Worm (Caenorhabditis elegans) whole organism, L1 larva: Measurements from ENCODE around the gene ttr-57.

Experiments
- ama-1 ChIP-seq: fragments of 150-350 bp; optimal IDR thresholded peaks from 2 replicates; lab custom pipeline; 2014
- ceh-63 ChIP-seq: fragments of 200-800 bp; sonication (Bioruptor generic); optimal IDR thresholded peaks from 2 replicates; lab custom pipeline; 2018; ENCODE audit warnings: mild to moderate bottlenecking, missing genetic modification characterization, missing compliant biosample characterization
- dpl-1 ChIP-seq, 3 experiments: fragments of 150-350 bp in 2 of 3; sonication (generic microtip) in 1 of 3; optimal IDR thresholded peaks; 2 replicates each; lab custom pipeline; 2014 to 2017; ENCODE audit warnings: missing biosample characterization in 3 of 3, missing genetic modification characterization in 3 of 3, missing genetic modification reagents in 3 of 3
- elt-3 ChIP-seq, 6 experiments: fragments of 150-350 bp in 1 of 6; sonication (generic microtip); optimal IDR thresholded peaks; 2 replicates each; lab custom pipeline; 2017 to 2018; ENCODE audit warnings: missing biosample characterization in 6 of 6, missing genetic modification characterization in 6 of 6, inconsistent platforms in 1 of 6
- hpl-2 ChIP-seq: fragments of 150-350 bp; optimal IDR thresholded peaks from 2 replicates; lab custom pipeline; 2014; ENCODE audit warnings: missing biosample characterization, missing genetic modification reagents, missing genetic modification characterization
- nhr-19 ChIP-seq: fragments of 200-800 bp; sonication (Bioruptor generic); conservative IDR thresholded peaks from 2 replicates; pipeline ENCODE4 v1.3.6; 2022; ENCODE audit warnings: missing genetic modification characterization, missing compliant biosample characterization
- nhr-237 ChIP-seq: fragments of 150-350 bp; optimal IDR thresholded peaks from 2 replicates; lab custom pipeline; 2014; ENCODE audit warnings: missing biosample characterization, missing genetic modification characterization
- rnt-1 ChIP-seq: sonication (generic microtip); optimal IDR thresholded peaks from 2 replicates; lab custom pipeline; 2016; ENCODE audit warnings: mild to moderate bottlenecking, missing genetic modification characterization, moderate library complexity, missing compliant biosample characterization
- tbx-2 ChIP-seq: sonication (generic microtip); optimal IDR thresholded peaks from 2 replicates; lab custom pipeline; 2016; ENCODE audit warnings: missing genetic modification characterization, missing compliant biosample characterization
- unc-130 ChIP-seq: fragments of 150-350 bp; optimal IDR thresholded peaks from 2 replicates; lab custom pipeline; 2017; ENCODE audit warnings: missing biosample characterization, missing genetic modification characterization, inconsistent platforms

- TF ChIP-seq ama-1 (lab: Kevin White, UChicago) (no peak), nhr-19 (GFP tag; lab: Robert Waterston, UW) (no peak), unc-130 (no peak), ceh-63 (GFP tag; lab: Kevin White, UChicago) (no peak), nhr-237 (tag; lab: Kevin White, UChicago) (no peak), elt-3 (tag; optimal IDR thresholded peaks at IDR 0.05; lab: Kevin White, UChicago) (no peak), hpl-2 (GFP tag; lab: Kevin White, UChicago) (no peak), dpl-1 (GFP tag; optimal IDR thresholded peaks at IDR 0.05; lab: Kevin White, UChicago) (no peak), tbx-2 (tag; lab: Kevin White, UChicago) (no peak), rnt-1 (tag; lab: Kevin White, UChicago) (no peak)
Measured at ce11 chrV:20608688-20609087, 3.8 kb downstream of the ttr-57 start, which contains the start of gene ttr-12.
